Fruit fly (Drosophila melanogaster): ENCODE data around the gene CG8664.
A peak's percentile ranks its signal among the peaks of the same experiment; 100 is the strongest.

The CG8664 gene

DNA sequence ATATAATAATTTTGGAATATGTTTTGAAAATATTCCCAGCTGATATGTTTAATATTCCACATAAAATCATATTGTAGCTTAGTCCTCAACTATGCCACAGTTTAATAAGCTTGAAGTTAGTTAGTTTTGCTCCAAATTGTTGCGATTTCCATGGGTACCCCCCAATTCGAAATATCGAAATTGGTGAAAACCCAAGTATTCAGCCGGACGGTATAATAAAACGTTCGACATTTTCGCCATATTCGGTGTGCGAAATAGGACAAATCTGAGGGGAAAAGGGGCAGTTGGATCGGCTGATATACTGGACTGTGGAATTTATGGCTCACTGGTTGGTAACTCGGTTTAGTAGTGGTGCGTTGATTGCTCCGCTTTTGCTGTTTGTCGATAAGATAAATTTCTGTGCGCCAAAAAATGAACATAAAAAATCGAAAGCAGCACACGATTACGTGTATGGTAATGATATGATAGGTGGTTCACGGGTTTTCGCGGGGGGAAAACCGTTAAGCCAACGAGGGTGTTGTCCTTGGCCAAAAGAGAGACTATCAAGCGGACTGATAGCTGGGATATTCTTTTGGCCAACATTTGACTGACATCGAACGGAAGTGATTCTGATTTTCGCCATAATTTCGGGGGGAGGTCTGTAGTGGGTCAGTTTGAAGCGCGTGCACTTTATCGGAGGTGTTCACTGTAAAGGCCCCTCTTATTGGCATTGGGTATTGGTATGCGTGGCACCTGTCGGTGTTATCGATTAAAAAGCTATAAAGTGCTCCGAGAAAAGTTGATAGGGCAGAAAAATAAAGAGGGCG is 7.8 kb upstream of the CG8664 start:
- no peak for TF ChIP-seq CG9948 (tag; optimal IDR thresholded peaks at IDR 0.05)
- no peak for TF ChIP-seq CG4496 (GFP tag; IDR thresholded peaks at IDR 0.05)
- TF ChIP-seq CG8301 (tag; optimal IDR thresholded peaks at IDR 0.05) = no peak
- TF ChIP-seq CG8159 (tag; optimal IDR thresholded peaks at IDR 0.05) = no peak
- TF ChIP-seq Snoo (tag; optimal IDR thresholded peaks at IDR 0.05) = no peak
- no peak for TF ChIP-seq CG13204 (GFP tag; optimal IDR thresholded peaks at IDR 0.05)
- TF ChIP-seq EcR (GFP tag; optimal IDR thresholded peaks at IDR 0.05) = no peak
- TF ChIP-seq fd96Ca (GFP tag; IDR thresholded peaks at IDR 0.05) = no peak

DNA sequence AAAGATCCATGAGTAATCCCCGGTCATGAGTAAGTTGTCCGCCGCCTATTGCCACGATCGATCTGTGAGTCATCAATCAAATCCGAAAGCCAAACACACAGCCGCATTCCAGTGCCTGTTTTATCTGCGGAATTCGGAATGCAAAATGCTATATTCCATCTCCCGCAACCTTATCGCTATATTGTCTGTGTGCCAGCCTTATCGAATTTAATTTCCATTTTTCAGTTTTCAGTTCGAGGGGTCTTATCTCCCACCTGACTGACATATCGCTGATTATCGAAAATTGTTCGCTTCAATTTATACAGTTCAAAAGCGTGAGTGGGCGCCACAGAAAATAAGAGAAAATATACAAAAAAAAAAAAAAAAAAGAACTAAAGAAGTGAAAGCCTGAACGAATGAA is 6.7 kb upstream of the CG8664 start:
- no peak for TF ChIP-seq fd96Ca (GFP tag; IDR thresholded peaks at IDR 0.05)
- no peak for TF ChIP-seq CG8159 (tag; optimal IDR thresholded peaks at IDR 0.05)
- TF ChIP-seq Pif1B (GFP tag; optimal IDR thresholded peaks at IDR 0.05) = no peak
- TF ChIP-seq CG34367 (tag; optimal IDR thresholded peaks at IDR 0.05) = no peak
- TF ChIP-seq CG13204 (GFP tag; optimal IDR thresholded peaks at IDR 0.05) = no peak
- no peak for TF ChIP-seq CG17806 (tag; optimal IDR thresholded peaks at IDR 0.05)

DNA sequence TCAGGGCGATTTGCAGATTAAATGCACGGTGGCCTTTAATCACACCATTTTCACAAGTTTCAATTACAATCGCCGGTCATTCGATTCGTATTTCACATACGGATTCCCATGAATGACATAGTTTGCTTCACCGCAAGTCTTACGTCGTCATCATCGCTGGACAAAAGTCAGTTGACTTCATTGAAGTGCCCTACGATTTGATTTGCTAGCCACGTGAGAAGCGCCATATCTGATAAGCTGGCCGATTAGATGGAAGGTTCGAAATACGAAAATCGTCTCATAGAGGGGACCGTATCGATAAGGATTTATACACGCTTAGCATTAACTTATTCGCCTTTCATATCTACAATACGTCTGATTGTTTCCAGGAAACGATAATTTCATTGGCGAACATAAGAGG is 2.5 kb upstream of the CG8664 start:
- no peak for TF ChIP-seq Pif1B (GFP tag; optimal IDR thresholded peaks at IDR 0.05)
- no peak for TF ChIP-seq CG12605 (GFP tag; IDR thresholded peaks at IDR 0.05)
- no peak for TF ChIP-seq Pif1A (GFP tag; optimal IDR thresholded peaks at IDR 0.05)
- no peak for TF ChIP-seq Ets98B (GFP tag; IDR thresholded peaks at IDR 0.05)
- TF ChIP-seq CG32121 (GFP tag; IDR thresholded peaks at IDR 0.05) = no peak
- no peak for TF ChIP-seq rn (GFP tag; IDR thresholded peaks at IDR 0.05)
- TF ChIP-seq CG8159 (tag; optimal IDR thresholded peaks at IDR 0.05) = no peak
- no peak for TF ChIP-seq CG10348 (GFP tag; IDR thresholded peaks at IDR 0.05)
- TF ChIP-seq fd96Ca (GFP tag; IDR thresholded peaks at IDR 0.05) = no peak
- no peak for TF ChIP-seq D1 (tag; optimal IDR thresholded peaks at IDR 0.05)
- TF ChIP-seq CG9948 (tag; optimal IDR thresholded peaks at IDR 0.05) = no peak
- no peak for TF ChIP-seq CG17806 (tag; optimal IDR thresholded peaks at IDR 0.05)

DNA sequence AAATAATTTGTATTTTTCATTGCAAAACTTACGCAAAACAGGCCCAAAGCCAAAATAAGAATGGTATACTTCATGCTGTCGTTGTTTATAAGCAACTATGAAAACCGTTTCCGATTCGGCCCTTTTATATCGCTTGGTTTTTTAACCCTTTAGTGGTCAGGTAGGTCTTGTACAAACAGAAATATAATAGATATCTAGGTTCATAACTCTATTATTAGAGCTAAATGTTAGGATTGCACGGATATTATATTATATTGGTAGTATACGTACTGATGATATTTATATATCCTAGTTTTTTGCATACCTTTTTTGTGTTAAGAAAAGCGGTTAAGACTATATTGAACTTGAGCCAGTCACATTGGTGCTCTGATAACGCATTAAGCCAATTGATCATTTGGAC is 1.9 kb upstream of the CG8664 start, which contains the start of gene CG8661:
Gene CG8661 (minus strand): TSS at position 101 of the 400 bp plus-strand sequence.
- TF ChIP-seq gl (tag; optimal IDR thresholded peaks at IDR 0.05) (no peak), CG14655 (GFP tag; optimal IDR thresholded peaks at IDR 0.05) (no peak), CG15710 (tag; optimal IDR thresholded peaks at IDR 0.05) (no peak), CG9948 (tag; optimal IDR thresholded peaks at IDR 0.05) (no peak), fd96Ca (GFP tag; IDR thresholded peaks at IDR 0.05) (no peak), CG34367 (tag; optimal IDR thresholded peaks at IDR 0.05) (no peak), CG32121 (GFP tag; IDR thresholded peaks at IDR 0.05) (no peak), Ets98B (GFP tag; IDR thresholded peaks at IDR 0.05) (no peak), CG10348 (GFP tag; IDR thresholded peaks at IDR 0.05) (no peak), Snoo (tag; optimal IDR thresholded peaks at IDR 0.05) (no peak), CG13204 (GFP tag; optimal IDR thresholded peaks at IDR 0.05) (no peak), EcR (GFP tag; optimal IDR thresholded peaks at IDR 0.05) (no peak), CG8159 (tag; optimal IDR thresholded peaks at IDR 0.05) (no peak), Pif1A (GFP tag; optimal IDR thresholded peaks at IDR 0.05) (no peak), CG17806 (tag; optimal IDR thresholded peaks at IDR 0.05) (no peak), rn (GFP tag; IDR thresholded peaks at IDR 0.05) (no peak), CG12605 (GFP tag; IDR thresholded peaks at IDR 0.05) (no peak)

DNA sequence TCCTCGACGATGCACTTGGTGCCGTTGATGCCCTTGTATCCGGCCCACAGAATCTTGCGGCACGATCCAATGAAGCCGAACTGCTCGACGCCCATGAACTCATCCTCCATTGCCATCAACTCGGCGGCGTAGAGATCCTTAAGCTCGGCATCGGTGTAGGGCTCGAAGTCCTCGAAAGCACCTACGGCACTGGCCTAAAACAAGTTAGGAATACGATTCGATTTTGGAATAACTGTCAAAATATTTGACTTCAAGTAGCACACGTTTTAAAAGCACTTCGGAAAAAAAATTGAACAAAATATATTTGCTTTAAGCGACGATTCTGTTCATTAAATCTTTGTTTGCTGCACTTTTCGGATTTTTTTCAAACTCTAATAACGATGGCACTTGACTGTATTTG is 330 bp downstream of the CG8664 start, which contains the start of gene CG5445:
Gene CG5445 (plus strand): TSS at position 301 of the 400 bp plus-strand sequence.
- TF ChIP-seq Pif1B (GFP tag; optimal IDR thresholded peaks at IDR 0.05) = no peak
- TF ChIP-seq CG8301 (tag; optimal IDR thresholded peaks at IDR 0.05) = no peak
- no peak for TF ChIP-seq CG32121 (GFP tag; IDR thresholded peaks at IDR 0.05)
- TF ChIP-seq CG13204 (GFP tag; optimal IDR thresholded peaks at IDR 0.05) = no peak
- no peak for TF ChIP-seq D1 (tag; optimal IDR thresholded peaks at IDR 0.05)
- TF ChIP-seq rn (GFP tag; IDR thresholded peaks at IDR 0.05) = no peak
- TF ChIP-seq Ets98B (GFP tag; IDR thresholded peaks at IDR 0.05) = no peak
- no peak for TF ChIP-seq CG9948 (tag; optimal IDR thresholded peaks at IDR 0.05)
- TF ChIP-seq CG17806 (tag; optimal IDR thresholded peaks at IDR 0.05) = no peak
- TF ChIP-seq CG15710 (tag; optimal IDR thresholded peaks at IDR 0.05) = no peak
- TF ChIP-seq gl (tag; optimal IDR thresholded peaks at IDR 0.05) = no peak
- no peak for TF ChIP-seq Pif1A (GFP tag; optimal IDR thresholded peaks at IDR 0.05)
- TF ChIP-seq CG10348 (GFP tag; IDR thresholded peaks at IDR 0.05) = no peak
- TF ChIP-seq CG4496 (GFP tag; IDR thresholded peaks at IDR 0.05) = no peak
- no peak for TF ChIP-seq CG14655 (GFP tag; optimal IDR thresholded peaks at IDR 0.05)
- no peak for TF ChIP-seq CG12605 (GFP tag; IDR thresholded peaks at IDR 0.05)
- TF ChIP-seq fd96Ca (GFP tag; IDR thresholded peaks at IDR 0.05) = no peak
- no peak for TF ChIP-seq CG8159 (tag; optimal IDR thresholded peaks at IDR 0.05)
- no peak for TF ChIP-seq EcR (GFP tag; optimal IDR thresholded peaks at IDR 0.05)

DNA sequence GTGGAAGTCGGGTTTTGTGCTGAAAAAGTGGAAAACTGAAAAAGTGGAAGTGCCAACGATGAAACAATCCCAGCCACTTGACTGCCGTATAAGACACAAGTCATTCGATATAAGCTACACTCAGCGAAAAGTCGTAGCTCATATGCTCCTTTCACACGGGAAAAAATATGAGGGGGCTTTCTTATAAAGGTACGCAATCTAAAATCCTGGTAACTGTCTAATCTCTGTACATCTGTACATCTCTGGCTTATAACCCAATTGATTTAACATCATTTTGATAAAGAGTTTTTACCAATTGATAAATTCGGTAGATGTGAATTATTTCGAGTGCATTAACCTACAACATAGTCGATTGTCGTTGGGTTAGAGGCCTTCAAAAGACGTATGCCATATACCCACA is 7.7 kb downstream of the CG8664 start:
- TF ChIP-seq CG8159 (tag; optimal IDR thresholded peaks at IDR 0.05) (no peak), CG4496 (GFP tag; IDR thresholded peaks at IDR 0.05) (no peak), CG10348 (GFP tag; IDR thresholded peaks at IDR 0.05) (no peak), CG14655 (GFP tag; optimal IDR thresholded peaks at IDR 0.05) (peak; percentile 25), rn (GFP tag; IDR thresholded peaks at IDR 0.05) (no peak), gl (tag; optimal IDR thresholded peaks at IDR 0.05) (no peak), CG8301 (tag; optimal IDR thresholded peaks at IDR 0.05) (peak; percentile 12), CG12605 (GFP tag; IDR thresholded peaks at IDR 0.05) (0 out of 2 replicates have a peak, but pooled peaks have one; percentile 8)

Measured in whole organism, pupa.